Worm (Caenorhabditis elegans) whole organism, L1 larva: ENCODE results near the gene appg-2.

Experiments used
- F16B12.6 ChIP-seq: fragments of 150-350 bp; optimal IDR thresholded peaks from 2 replicates; lab custom pipeline; 2014; ENCODE audit warnings: missing biosample characterization, missing genetic modification characterization
- alr-1 ChIP-seq: fragments of 200-800 bp; sonication (Bioruptor generic); optimal IDR thresholded peaks from 2 replicates; lab custom pipeline; 2018; ENCODE audit warnings: borderline replicate concordance, mild to moderate bottlenecking, missing genetic modification characterization, missing compliant biosample characterization
- ama-1 ChIP-seq: fragments of 150-350 bp; optimal IDR thresholded peaks from 2 replicates; lab custom pipeline; 2014
- blmp-1 ChIP-seq: fragments of 150-350 bp; optimal IDR thresholded peaks from 2 replicates; lab custom pipeline; 2014; ENCODE audit warnings: missing biosample characterization, missing genetic modification characterization
- ceh-63 ChIP-seq: fragments of 200-800 bp; sonication (Bioruptor generic); optimal IDR thresholded peaks from 2 replicates; lab custom pipeline; 2018; ENCODE audit warnings: mild to moderate bottlenecking, missing genetic modification characterization, missing compliant biosample characterization
- ceh-82 ChIP-seq, 3 experiments: fragments of 150-350 bp in 1 of 3; sonication (generic microtip) in 2 of 3; optimal IDR thresholded peaks; 2 replicates each; lab custom pipeline; 2014 to 2017; ENCODE audit warnings: missing biosample characterization in 3 of 3, missing genetic modification characterization in 3 of 3
- ceh-88 ChIP-seq: fragments of 200-800 bp; sonication (Bioruptor generic); IDR thresholded peaks from 2 replicates; pipeline ENCODE4 v1.3.6; 2022; ENCODE audit warnings: missing genetic modification characterization, missing compliant biosample characterization
- dpl-1 ChIP-seq, 3 experiments: fragments of 150-350 bp in 2 of 3; sonication (generic microtip) in 1 of 3; optimal IDR thresholded peaks; 2 replicates each; lab custom pipeline; 2014 to 2017; ENCODE audit warnings: missing biosample characterization in 3 of 3, missing genetic modification characterization in 3 of 3, missing genetic modification reagents in 3 of 3
- efl-1 ChIP-seq, 4 experiments: fragments of 150-350 bp; optimal IDR thresholded peaks in 3 of 4; peaks in 1 of 4; 1 replicate in 1 of 4; 2 replicates in 3 of 4; lab custom pipeline; 2014; ENCODE audit warnings: missing biosample characterization in 2 of 4, missing genetic modification characterization in 2 of 4, missing genetic modification reagents in 2 of 4
- efl-3 ChIP-seq: fragments of 200-800 bp; sonication (Bioruptor generic); optimal IDR thresholded peaks from 2 replicates; lab custom pipeline; 2018; ENCODE audit warnings: mild to moderate bottlenecking, missing genetic modification characterization, missing compliant biosample characterization
- egl-13 ChIP-seq: sonication (generic microtip); optimal IDR thresholded peaks from 2 replicates; lab custom pipeline; 2016; ENCODE audit warnings: missing genotype, missing genetic modification reagents, missing genetic modification characterization, missing compliant biosample characterization
- elt-3 ChIP-seq, 6 experiments: fragments of 150-350 bp in 1 of 6; sonication (generic microtip); optimal IDR thresholded peaks; 2 replicates each; lab custom pipeline; 2017 to 2018; ENCODE audit warnings: missing biosample characterization in 6 of 6, missing genetic modification characterization in 6 of 6, inconsistent platforms in 1 of 6
- ets-5 ChIP-seq: fragments of 200-800 bp; sonication (Bioruptor generic); IDR thresholded peaks from 2 replicates; pipeline ENCODE4 v1.3.6; 2022; ENCODE audit warnings: missing genetic modification characterization, missing compliant biosample characterization
- fkh-8 ChIP-seq: sonication (generic microtip); optimal IDR thresholded peaks from 2 replicates; lab custom pipeline; 2016; ENCODE audit warnings: mild to moderate bottlenecking, missing genetic modification characterization, missing compliant biosample characterization
- hpl-2 ChIP-seq: fragments of 150-350 bp; optimal IDR thresholded peaks from 2 replicates; lab custom pipeline; 2014; ENCODE audit warnings: missing biosample characterization, missing genetic modification reagents, missing genetic modification characterization
- lin-14 ChIP-seq: fragments of 200-800 bp; sonication (Bioruptor generic); optimal IDR thresholded peaks from 2 replicates; lab custom pipeline; 2018; ENCODE audit warnings: mild to moderate bottlenecking, missing genetic modification characterization, moderate library complexity, missing compliant biosample characterization
- lin-35 ChIP-seq, 2 experiments: fragments of 150-350 bp; optimal IDR thresholded peaks; 2 replicates each; lab custom pipeline; 2014; ENCODE audit warnings: missing biosample characterization in 2 of 2, missing genetic modification characterization in 2 of 2, missing genetic modification reagents in 2 of 2
- lin-39 ChIP-seq: fragments of 150-350 bp; optimal IDR thresholded peaks from 2 replicates; lab custom pipeline; 2014; ENCODE audit warnings: missing biosample characterization, missing genetic modification reagents, missing genetic modification characterization
- lir-3 ChIP-seq: sonication (generic microtip); optimal IDR thresholded peaks from 2 replicates; lab custom pipeline; 2016; ENCODE audit warnings: mild to moderate bottlenecking, missing genetic modification characterization, moderate library complexity, missing compliant biosample characterization; ENCODE audit not compliant: poor library complexity
- lsy-2 ChIP-seq, 2 experiments: fragments of 150-350 bp; optimal IDR thresholded peaks; 2 replicates each; lab custom pipeline; 2014; ENCODE audit warnings: missing biosample characterization in 2 of 2, missing genetic modification characterization in 2 of 2
- mdl-1 ChIP-seq, 2 experiments: fragments of 150-350 bp; optimal IDR thresholded peaks; 2 replicates each; lab custom pipeline; 2014 to 2017; ENCODE audit warnings: missing biosample characterization in 2 of 2, missing genetic modification characterization in 2 of 2, inconsistent platforms in 1 of 2
- mep-1 ChIP-seq: fragments of 150-350 bp; optimal IDR thresholded peaks from 2 replicates; lab custom pipeline; 2014; ENCODE audit warnings: missing biosample characterization, missing genetic modification characterization
- nhr-20 ChIP-seq: sonication (generic microtip); optimal IDR thresholded peaks from 2 replicates; lab custom pipeline; 2016; ENCODE audit warnings: mild to moderate bottlenecking, missing genetic modification characterization, missing compliant biosample characterization
- nhr-237 ChIP-seq: fragments of 150-350 bp; optimal IDR thresholded peaks from 2 replicates; lab custom pipeline; 2014; ENCODE audit warnings: missing biosample characterization, missing genetic modification characterization
- nhr-28 ChIP-seq: fragments of 150-350 bp; optimal IDR thresholded peaks from 2 replicates; lab custom pipeline; 2014; ENCODE audit warnings: missing biosample characterization, missing genetic modification characterization
- nhr-84 ChIP-seq: sonication (generic microtip); optimal IDR thresholded peaks from 2 replicates; lab custom pipeline; 2017; ENCODE audit warnings: missing biosample characterization, missing genetic modification characterization
- pag-3 ChIP-seq: sonication (generic microtip); optimal IDR thresholded peaks from 2 replicates; lab custom pipeline; 2017; ENCODE audit warnings: missing genetic modification characterization, mild to moderate bottlenecking, missing compliant biosample characterization, antibody characterized with exemption, borderline replicate concordance; ENCODE audit not compliant: insufficient read depth
- rnt-1 ChIP-seq: sonication (generic microtip); optimal IDR thresholded peaks from 2 replicates; lab custom pipeline; 2016; ENCODE audit warnings: mild to moderate bottlenecking, missing genetic modification characterization, moderate library complexity, missing compliant biosample characterization
- snpc-4 ChIP-seq: fragments of 150-350 bp; optimal IDR thresholded peaks from 2 replicates; lab custom pipeline; 2014; ENCODE audit warnings: missing biosample characterization, missing genetic modification characterization
- snu-23 ChIP-seq: sonication (generic microtip); optimal IDR thresholded peaks from 2 replicates; lab custom pipeline; 2016; ENCODE audit warnings: missing genetic modification characterization, missing compliant biosample characterization
- sox-4 ChIP-seq: sonication (generic microtip); optimal IDR thresholded peaks from 2 replicates; lab custom pipeline; 2016; ENCODE audit warnings: missing genetic modification characterization, missing compliant biosample characterization
- sup-37 ChIP-seq: fragments of 200-800 bp; sonication (Bioruptor generic); optimal IDR thresholded peaks from 2 replicates; lab custom pipeline; 2018; ENCODE audit warnings: mild to moderate bottlenecking, missing genetic modification characterization, missing compliant biosample characterization
- unc-30 ChIP-seq: sonication (generic microtip); optimal IDR thresholded peaks from 2 replicates; lab custom pipeline; 2017; ENCODE audit warnings: missing biosample characterization, missing genetic modification characterization
- unc-98 ChIP-seq: fragments of 200-800 bp; sonication (Bioruptor generic); IDR thresholded peaks from 2 replicates; pipeline ENCODE4 v1.3.6; 2022; ENCODE audit warnings: missing genetic modification characterization, missing compliant biosample characterization
- xbp-1 ChIP-seq: sonication (generic microtip); optimal IDR thresholded peaks from 2 replicates; lab custom pipeline; 2016; ENCODE audit warnings: missing genetic modification characterization, missing compliant biosample characterization
- ztf-11 ChIP-seq, 2 experiments: sonication (generic microtip); optimal IDR thresholded peaks; 2 replicates each; lab custom pipeline; 2016 to 2017; ENCODE audit warnings: missing genetic modification characterization in 2 of 2, missing biosample characterization in 1 of 2, missing compliant biosample characterization in 1 of 2
- ztf-4 ChIP-seq: fragments of 150-350 bp; optimal IDR thresholded peaks from 2 replicates; lab custom pipeline; 2014; ENCODE audit warnings: missing biosample characterization, missing genetic modification characterization

The appg-2 gene

ce11 chrII:8769375-8769774 is 31.6 kb upstream of the appg-2 start:
- TF ChIP-seq pag-3 (tag; lab: Kevin White, UChicago), result no peak
- no peak for TF ChIP-seq unc-30 (tag; lab: Kevin White, UChicago)
- peak; percentile 18 for TF ChIP-seq blmp-1 (tag; lab: Kevin White, UChicago)
- TF ChIP-seq elt-3 (tag; optimal IDR thresholded peaks at IDR 0.05; lab: Kevin White, UChicago), result no peak
- TF ChIP-seq dpl-1 (GFP tag; optimal IDR thresholded peaks at IDR 0.05; lab: Kevin White, UChicago), result peak in 1 of 3 experiments; percentile 4
- TF ChIP-seq ztf-11 (tag; optimal IDR thresholded peaks at IDR 0.05; lab: Kevin White, UChicago), result no peak
- peak; percentile 12 for TF ChIP-seq nhr-20 (tag; lab: Kevin White, UChicago)
- peak; percentile 31 for TF ChIP-seq snu-23 (GFP tag; lab: Kevin White, UChicago)
- TF ChIP-seq lin-14 (GFP tag; lab: Kevin White, UChicago), result peak; percentile 60
- TF ChIP-seq nhr-237 (tag; lab: Kevin White, UChicago), result no peak
- TF ChIP-seq alr-1 (tag; lab: Kevin White, UChicago), result no peak
- no peak for TF ChIP-seq nhr-28 (tag; lab: Kevin White, UChicago)
- peak in 1 of 2 experiments; percentile 35 for TF ChIP-seq lin-35 (GFP tag; optimal IDR thresholded peaks at IDR 0.05; lab: Kevin White, UChicago)
- peak in 1 of 2 experiments; percentile 15 for TF ChIP-seq efl-1 (optimal IDR thresholded peaks at IDR 0.05; lab: Kevin White, UChicago)
- peak in 1 of 2 experiments; percentile 57 for TF ChIP-seq efl-1 (GFP tag; optimal IDR thresholded peaks at IDR 0.05 in 1 of 2; lab: Kevin White, UChicago)
- peak; percentile 11 for TF ChIP-seq rnt-1 (tag; lab: Kevin White, UChicago)
- no peak for TF ChIP-seq mdl-1 (tag; optimal IDR thresholded peaks at IDR 0.05; lab: Kevin White, UChicago)
- peak; percentile 18 for TF ChIP-seq F16B12.6
- peak in 1 of 3 experiments; percentile 7 for TF ChIP-seq ceh-82 (tag; optimal IDR thresholded peaks at IDR 0.05; lab: Kevin White, UChicago)
- peak; percentile 36 for TF ChIP-seq mep-1
- peak in 1 of 2 experiments; percentile 36 for TF ChIP-seq lsy-2 (tag; optimal IDR thresholded peaks at IDR 0.05; lab: Kevin White, UChicago)
- TF ChIP-seq sox-4 (tag; lab: Kevin White, UChicago), result no peak
- TF ChIP-seq hpl-2 (GFP tag; lab: Kevin White, UChicago), result no peak
- TF ChIP-seq ceh-63, result no peak
- no peak for TF ChIP-seq ztf-4

ce11 chrII:8770675-8771074 is 30.3 kb upstream of the appg-2 start, which contains the start of gene let-19:
TSS of gene let-19 (plus strand) at chrII:8770975.
- TF ChIP-seq nhr-84 (tag; lab: Kevin White, UChicago) (no peak), lir-3 (tag; lab: Kevin White, UChicago) (no peak), efl-3 (no peak), snpc-4 (no peak), unc-98 (GFP tag; lab: Robert Waterston, UW) (no peak), ceh-82 (tag; optimal IDR thresholded peaks at IDR 0.05; lab: Kevin White, UChicago) (no peak), sup-37 (GFP tag; lab: Kevin White, UChicago) (no peak), ama-1 (no peak), lin-39 (no peak), nhr-20 (tag; lab: Kevin White, UChicago) (no peak), alr-1 (tag; lab: Kevin White, UChicago) (no peak), fkh-8 (tag; lab: Kevin White, UChicago) (no peak), egl-13 (tag; lab: Kevin White, UChicago) (no peak), nhr-28 (tag; lab: Kevin White, UChicago) (no peak), efl-1 (optimal IDR thresholded peaks at IDR 0.05; lab: Kevin White, UChicago) (no peak), efl-1 (GFP tag; optimal IDR thresholded peaks at IDR 0.05 in 1 of 2; lab: Kevin White, UChicago) (no peak), nhr-237 (tag; lab: Kevin White, UChicago) (no peak), ets-5 (no peak)

- no peak for TF ChIP-seq ceh-88 (GFP tag; lab: Robert Waterston, UW)
- TF ChIP-seq xbp-1, result no peak
- no peak for TF ChIP-seq ama-1
- TF ChIP-seq, all 84 proteins: peak for 0
Observed at ce11 chrII:8776504-8776903, 24.4 kb upstream of the appg-2 start.
